Fruit fly (Drosophila melanogaster) whole organism, adult: ENCODE measurements around the gene CG32982.

Experiments
- CG11617 ChIP-seq: fragments of 200-800 bp; sonication (Bioruptor generic); optimal IDR thresholded peaks from 2 replicates; lab custom pipeline; 2017; ENCODE audit warnings: mild to moderate bottlenecking, missing biosample characterization, missing genetic modification reagents, missing genetic modification characterization
- CG14711 ChIP-seq: fragments of 200-800 bp; sonication (Bioruptor generic); optimal IDR thresholded peaks from 2 replicates; lab custom pipeline; 2018; ENCODE audit warnings: missing biosample characterization, mild to moderate bottlenecking, missing genetic modification characterization, moderate library complexity
- CG1620 ChIP-seq: fragments of 200-800 bp; sonication (Bioruptor generic); optimal IDR thresholded peaks from 2 replicates; lab custom pipeline; 2016; ENCODE audit warnings: missing biosample characterization, missing genetic modification characterization
- CG7045 ChIP-seq: fragments of 200-800 bp; sonication (Bioruptor generic); optimal IDR thresholded peaks from 2 replicates; lab custom pipeline; 2017; ENCODE audit warnings: missing biosample characterization, mild to moderate bottlenecking, missing genetic modification characterization
- CG7101 ChIP-seq: fragments of 200-800 bp; sonication (Bioruptor generic); optimal IDR thresholded peaks from 2 replicates; lab custom pipeline; 2018; ENCODE audit warnings: missing biosample characterization, mild to moderate bottlenecking, missing genetic modification characterization, moderate library complexity
- Crg-1 ChIP-seq: fragments of 200-800 bp; sonication (Bioruptor generic); optimal IDR thresholded peaks from 2 replicates; lab custom pipeline; 2016; ENCODE audit warnings: missing biosample characterization, missing genetic modification characterization
- cic ChIP-seq: fragments of 200-800 bp; sonication (Bioruptor generic); optimal IDR thresholded peaks from 2 replicates; lab custom pipeline; 2017; ENCODE audit warnings: missing biosample characterization, mild to moderate bottlenecking, missing genetic modification characterization, moderate library complexity
- kay ChIP-seq: fragments of 200-800 bp; sonication (Bioruptor generic); peaks from one replicate; lab custom pipeline; 2016; ENCODE audit warnings: missing biosample characterization, missing genetic modification characterization, borderline replicate concordance
- tj ChIP-seq: fragments of 200-800 bp; sonication (Bioruptor generic); optimal IDR thresholded peaks from 3 replicates; lab custom pipeline; 2017; ENCODE audit warnings: missing biosample characterization, mild to moderate bottlenecking, missing genetic modification characterization, moderate library complexity

- no peak for TF ChIP-seq Crg-1
- no peak for TF ChIP-seq CG1620
- TF ChIP-seq cic: no peak
- TF ChIP-seq tj (GFP tag; lab: Kevin White, UChicago): no peak
- no peak for TF ChIP-seq CG7045 (GFP tag; lab: Kevin White, UChicago)
- peak; percentile 9 for TF ChIP-seq kay (GFP tag; lab: Kevin White, UChicago)
- no peak for TF ChIP-seq CG11617 (GFP tag; lab: Kevin White, UChicago)
- no peak for TF ChIP-seq CG7101 (tag; lab: Kevin White, UChicago)
- no peak for TF ChIP-seq CG14711 (tag; lab: Kevin White, UChicago)
Measured at dm6 chr2L:9181674-9182073, 56.1 kb downstream of the CG32982 start.
